Worm (Caenorhabditis elegans) whole organism, young adult: ENCODE data around the gene Y57G11C.43.

Experiments
- F33H1.4 ChIP-seq: fragments of 200-800 bp; sonication (Bioruptor generic); IDR thresholded peaks from 2 replicates; pipeline ENCODE4 v1.3.6; 2022; ENCODE audit warnings: missing genetic modification reagents, missing genetic modification characterization, missing compliant biosample characterization
- Y67H2A.10 ChIP-seq: fragments of 200-800 bp; sonication (Bioruptor generic); conservative IDR thresholded peaks from 2 replicates; pipeline ENCODE4 v1.3.6; 2022; ENCODE audit warnings: missing genetic modification reagents, missing genetic modification characterization, missing compliant biosample characterization
- Y79H2A.3 ChIP-seq: fragments of 200-800 bp; sonication (Bioruptor generic); conservative IDR thresholded peaks from 2 replicates; pipeline ENCODE4 v1.3.6; 2022; ENCODE audit warnings: missing genetic modification reagents, missing genetic modification characterization, missing compliant biosample characterization
- ZK185.1 ChIP-seq: sonication (generic microtip); optimal IDR thresholded peaks from 2 replicates; lab custom pipeline; 2016; ENCODE audit warnings: mild to moderate bottlenecking, missing genetic modification characterization, missing compliant biosample characterization; ENCODE audit not compliant: poor library complexity, severe bottlenecking
- ama-1 ChIP-seq, 3 experiments: fragments of 150-350 bp in 1 of 3; sonication (generic microtip) in 2 of 3; optimal IDR thresholded peaks; 2 replicates each; lab custom pipeline; 2014 to 2018; ENCODE audit warnings: missing biosample characterization in 2 of 3, missing genetic modification characterization in 2 of 3, missing genetic modification reagents in 2 of 3
- athp-1 ChIP-seq: sonication (generic microtip); optimal IDR thresholded peaks from 2 replicates; lab custom pipeline; 2017; ENCODE audit warnings: mild to moderate bottlenecking, missing genetic modification characterization, missing compliant biosample characterization
- attf-6 ChIP-seq: fragments of 200-800 bp; sonication (Bioruptor generic); IDR thresholded peaks from 2 replicates; pipeline ENCODE4 v1.3.6; 2022; ENCODE audit warnings: missing genetic modification reagents, missing genetic modification characterization, missing compliant biosample characterization
- ceh-100 ChIP-seq: fragments of 200-800 bp; sonication (Bioruptor generic); IDR thresholded peaks from 2 replicates; pipeline ENCODE4 v1.3.6; 2022; ENCODE audit warnings: missing genetic modification reagents, missing genetic modification characterization, missing compliant biosample characterization
- ceh-79 ChIP-seq: sonication (generic microtip); optimal IDR thresholded peaks from 2 replicates; lab custom pipeline; 2017; ENCODE audit warnings: mild to moderate bottlenecking, missing genetic modification characterization, missing compliant biosample characterization
- dpl-1 ChIP-seq: fragments of 150-350 bp; optimal IDR thresholded peaks from 2 replicates; lab custom pipeline; 2014; ENCODE audit warnings: missing biosample characterization, missing genetic modification reagents, missing genetic modification characterization
- efl-1 ChIP-seq: fragments of 150-350 bp; optimal IDR thresholded peaks from 2 replicates; lab custom pipeline; 2014; ENCODE audit warnings: missing biosample characterization, missing genetic modification reagents, missing genetic modification characterization
- hmg-1.2 ChIP-seq: fragments of 200-800 bp; sonication (Bioruptor generic); IDR thresholded peaks from 2 replicates; pipeline ENCODE4 v1.3.6; 2022; ENCODE audit warnings: missing genetic modification reagents, missing genetic modification characterization, missing compliant biosample characterization
- lag-1 ChIP-seq: fragments of 200-800 bp; sonication (Bioruptor generic); IDR thresholded peaks from 2 replicates; pipeline ENCODE4 v1.3.6; 2022; ENCODE audit warnings: missing genetic modification reagents, missing genetic modification characterization, missing compliant biosample characterization
- lin-35 ChIP-seq, 3 experiments: fragments of 150-350 bp in 2 of 3; sonication (generic microtip) in 1 of 3; optimal IDR thresholded peaks; 2 replicates each; lab custom pipeline; 2014 to 2018; ENCODE audit warnings: missing biosample characterization in 3 of 3, missing genetic modification characterization in 3 of 3, missing genetic modification reagents in 3 of 3
- lin-54 ChIP-seq: fragments of 200-800 bp; sonication (Bioruptor generic); optimal IDR thresholded peaks from 2 replicates; lab custom pipeline; 2018; ENCODE audit warnings: mild to moderate bottlenecking, missing genetic modification characterization, missing compliant biosample characterization
- lsl-1 ChIP-seq: fragments of 200-800 bp; sonication (Bioruptor generic); optimal IDR thresholded peaks from 2 replicates; lab custom pipeline; 2018; ENCODE audit warnings: mild to moderate bottlenecking, missing genetic modification characterization, moderate library complexity, missing compliant biosample characterization
- madf-6 ChIP-seq: fragments of 200-800 bp; sonication (Bioruptor generic); IDR thresholded peaks from 2 replicates; pipeline ENCODE4 v1.3.6; 2022; ENCODE audit warnings: missing genetic modification reagents, missing genetic modification characterization, missing compliant biosample characterization
- mel-28 ChIP-seq: sonication (generic microtip); optimal IDR thresholded peaks from 2 replicates; lab custom pipeline; 2016; ENCODE audit warnings: borderline replicate concordance, mild to moderate bottlenecking, missing genetic modification characterization, missing compliant biosample characterization
- mes-4 ChIP-seq: sonication (generic microtip); optimal IDR thresholded peaks from 2 replicates; lab custom pipeline; 2016; ENCODE audit warnings: missing genotype, missing genetic modification characterization, missing compliant biosample characterization
- rec-8 ChIP-seq, 2 experiments: sonication (generic microtip); optimal IDR thresholded peaks; 2 replicates each; lab custom pipeline; 2016; ENCODE audit warnings: mild to moderate bottlenecking in 2 of 2, missing genetic modification characterization in 2 of 2, missing genetic modification reagents in 2 of 2, missing genotype in 2 of 2, missing biosample characterization in 1 of 2, missing compliant biosample characterization in 1 of 2, moderate library complexity in 1 of 2
- snpc-1.1 ChIP-seq: sonication (generic microtip); optimal IDR thresholded peaks from 2 replicates; lab custom pipeline; 2017; ENCODE audit warnings: missing genetic modification characterization, mild to moderate bottlenecking, missing compliant biosample characterization, antibody characterized with exemption, moderate library complexity, missing genotype, missing genetic modification reagents; ENCODE audit not compliant: insufficient read depth
- snpc-1.3 ChIP-seq: sonication (generic microtip); optimal IDR thresholded peaks from 2 replicates; lab custom pipeline; 2017; ENCODE audit warnings: missing genetic modification characterization, mild to moderate bottlenecking, missing compliant biosample characterization, antibody characterized with exemption, moderate library complexity, missing genotype, missing genetic modification reagents; ENCODE audit not compliant: insufficient read depth
- snpc-3.4 ChIP-seq: sonication (generic microtip); optimal IDR thresholded peaks from 2 replicates; lab custom pipeline; 2017; ENCODE audit warnings: missing genetic modification characterization, mild to moderate bottlenecking, missing compliant biosample characterization, antibody characterized with exemption, moderate library complexity, missing genotype, missing genetic modification reagents
- snpc-4 ChIP-seq, 5 experiments: fragments of 150-350 bp in 1 of 5; sonication (generic microtip) in 4 of 5; optimal IDR thresholded peaks; 2 replicates each; lab custom pipeline; 2014 to 2018; ENCODE audit warnings: missing genetic modification characterization in 5 of 5, missing biosample characterization in 3 of 5, antibody characterized with exemption in 2 of 5, mild to moderate bottlenecking in 2 of 5, missing compliant biosample characterization in 2 of 5, missing genotype in 2 of 5, moderate library complexity in 2 of 5, missing genetic modification reagents in 1 of 5
- somi-1 ChIP-seq: fragments of 200-800 bp; sonication (Bioruptor generic); optimal IDR thresholded peaks from 2 replicates; lab custom pipeline; 2018; ENCODE audit warnings: mild to moderate bottlenecking, missing genetic modification characterization, missing compliant biosample characterization
- tbp1 ChIP-seq: fragments of 200-800 bp; sonication (Bioruptor generic); optimal IDR thresholded peaks from 2 replicates; lab custom pipeline; 2018; ENCODE audit warnings: mild to moderate bottlenecking, missing genetic modification characterization, missing compliant biosample characterization
- tlf-1 ChIP-seq: fragments of 200-800 bp; sonication (Bioruptor generic); optimal IDR thresholded peaks from 2 replicates; lab custom pipeline; 2018; ENCODE audit warnings: mild to moderate bottlenecking, missing genetic modification characterization, missing compliant biosample characterization
- unc-130 ChIP-seq: sonication (generic microtip); optimal IDR thresholded peaks from 2 replicates; lab custom pipeline; 2016; ENCODE audit warnings: missing genetic modification reagents, missing genetic modification characterization, missing compliant biosample characterization
- ztf-18 ChIP-seq: sonication (generic microtip); optimal IDR thresholded peaks from 2 replicates; lab custom pipeline; 2016; ENCODE audit warnings: missing genotype, mild to moderate bottlenecking, missing genetic modification characterization, missing compliant biosample characterization
- ztf-28 ChIP-seq: fragments of 200-800 bp; sonication (Bioruptor generic); IDR thresholded peaks from 2 replicates; pipeline ENCODE4 v1.3.6; 2022; ENCODE audit warnings: missing genetic modification reagents, missing genetic modification characterization, missing compliant biosample characterization

Gene Y57G11C.43

DNA sequence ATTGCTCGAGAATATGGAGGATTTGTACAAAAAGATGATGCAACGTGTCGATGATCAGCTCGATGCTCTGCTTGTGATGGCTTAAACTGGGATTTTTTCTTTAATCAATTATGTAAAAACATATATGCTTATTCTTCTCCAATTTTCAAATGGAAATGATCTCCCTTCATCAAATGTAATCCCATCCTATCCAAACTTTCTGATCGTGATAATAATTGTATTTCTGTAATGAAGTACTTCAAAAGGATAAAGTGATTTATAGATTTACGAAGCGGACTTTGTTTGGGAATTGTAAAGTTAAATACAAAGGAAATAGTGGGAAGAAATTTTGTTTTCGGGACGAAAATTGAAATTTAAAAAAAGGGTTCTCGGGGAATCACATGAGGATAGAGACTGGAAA, 21.3 kb downstream of the Y57G11C.43 start (continued):
- TF ChIP-seq lag-1 (GFP tag; lab: Robert Waterston, UW) (no peak), mel-28 (tag; lab: Kevin White, UChicago) (no peak), somi-1 (GFP tag; lab: Kevin White, UChicago) (peak; percentile 26), ceh-100 (GFP tag; lab: Robert Waterston, UW) (no peak), hmg-1.2 (GFP tag; lab: Robert Waterston, UW) (peak; percentile 10; the same call in 1 of the 2 replicates), ZK185.1 (tag; lab: Kevin White, UChicago) (peak; percentile 1), lsl-1 (GFP tag; lab: Kevin White, UChicago) (peak; percentile 0), dpl-1 (no peak), lin-54 (GFP tag; lab: Kevin White, UChicago) (peak; percentile 21), athp-1 (tag; lab: Kevin White, UChicago) (peak; percentile 31), ama-1 (optimal IDR thresholded peaks at IDR 0.05; lab: Kevin White, UChicago) (no peak), ama-1 (GFP tag; optimal IDR thresholded peaks at IDR 0.05; lab: Kevin White, UChicago) (peak in 1 of 2 experiments; percentile 47), snpc-3.4 (no peak), unc-130 (GFP tag; lab: Kevin White, UChicago) (no peak), ceh-79 (tag; lab: Kevin White, UChicago) (no peak), tbp1 (GFP tag; lab: Kevin White, UChicago) (peak; percentile 35), lin-35 (GFP tag; optimal IDR thresholded peaks at IDR 0.05; lab: Kevin White, UChicago) (peak in 1 of 3 experiments; percentile 62), Y67H2A.10 (GFP tag; lab: Robert Waterston, UW) (0 out of 2 replicates have a peak, but pooled peaks have one; percentile 28), snpc-4 (GFP tag; optimal IDR thresholded peaks at IDR 0.05; lab: Kevin White, UChicago) (peak; percentile 72), snpc-4 (tag; optimal IDR thresholded peaks at IDR 0.05; lab: Kevin White, UChicago) (peak in 3 of 4 experiments; percentile 20 to 90 (median 45)), mes-4 (peak; percentile 12), rec-8 (tag; optimal IDR thresholded peaks at IDR 0.05; lab: Kevin White, UChicago) (peak in 1 of 2 experiments; percentile 32), tlf-1 (GFP tag; lab: Kevin White, UChicago) (peak; percentile 38), snpc-1.3 (tag; lab: Kevin White, UChicago) (peak; percentile 61), F33H1.4 (GFP tag; lab: Robert Waterston, UW) (no peak), Y79H2A.3 (GFP tag; lab: Robert Waterston, UW) (peak; percentile 76)

DNA sequence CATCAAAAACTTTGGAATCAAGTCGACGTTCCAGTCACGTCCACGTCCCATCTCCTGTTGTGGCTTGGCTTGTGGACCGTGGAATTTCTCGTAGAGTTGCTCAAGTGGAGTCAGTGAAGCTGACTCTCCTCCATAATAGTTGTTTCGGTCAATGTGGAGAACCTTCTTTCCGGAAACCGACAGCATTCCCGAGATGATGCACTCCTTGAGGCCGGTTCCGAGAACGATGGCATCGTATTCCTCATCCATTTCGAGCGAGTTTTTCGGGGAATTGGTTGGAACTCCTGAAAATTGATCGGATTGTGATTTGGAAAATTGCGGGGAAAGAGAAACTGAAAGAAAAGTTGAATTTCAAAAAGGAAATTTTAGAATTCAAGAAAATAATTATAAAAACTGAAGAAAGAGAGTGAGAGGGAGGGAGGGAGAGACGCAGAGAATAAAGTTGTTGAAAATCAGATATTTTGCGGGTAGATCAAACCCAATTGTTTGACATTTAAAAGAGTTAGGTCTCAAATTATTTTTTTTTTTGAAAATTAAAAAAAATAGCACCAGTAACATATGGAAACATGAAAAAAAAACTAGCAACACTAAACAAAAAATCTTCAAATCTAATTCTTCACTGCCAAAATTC, 23.5 kb downstream of the Y57G11C.43 start, which contains the start of gene gdi-1:
Gene gdi-1, minus strand, starts transcription at position 286 of the 631 bp plus-strand sequence.
- TF ChIP-seq snpc-1.1 (tag; lab: Kevin White, UChicago) (peak; percentile 9), dpl-1 (peak; percentile 20), ztf-28 (GFP tag; lab: Robert Waterston, UW) (no peak), attf-6 (GFP tag; lab: Robert Waterston, UW) (peak; percentile 65; the same call in 1 of the 2 replicates), tbp1 (GFP tag; lab: Kevin White, UChicago) (no peak), efl-1 (GFP tag; lab: Kevin White, UChicago) (peak; percentile 43), snpc-4 (GFP tag; optimal IDR thresholded peaks at IDR 0.05; lab: Kevin White, UChicago) (no peak), snpc-4 (tag; optimal IDR thresholded peaks at IDR 0.05; lab: Kevin White, UChicago) (peak in 1 of 4 experiments; percentile 72), madf-6 (GFP tag; lab: Robert Waterston, UW) (peak; percentile 36; the same call in 1 of the 2 replicates), snpc-1.3 (tag; lab: Kevin White, UChicago) (peak; percentile 4), ztf-18 (peak; percentile 13)
- TF ChIP-seq, all 124 proteins: peak for 8
